Fruit fly (Drosophila melanogaster) whole organism: ENCODE measurements around the gene Mct1.

Source experiments
- CG8478 ChIP-seq: fragments of >200 bp; optimal IDR thresholded peaks from 2 replicates; lab custom pipeline; 2018; ENCODE audit warnings: inconsistent platforms
- Dll ChIP-seq: fragments of >200 bp; optimal IDR thresholded peaks from 2 replicates; lab custom pipeline; 2017
- EcR ChIP-seq, 2 experiments: fragments of >200 bp; optimal IDR thresholded peaks; 2 replicates each; lab custom pipeline; 2017; ENCODE audit warnings: missing biosample characterization in 2 of 2, missing genetic modification characterization in 2 of 2, missing genetic modification reagents in 2 of 2
- pan ChIP-seq: fragments of >200 bp; optimal IDR thresholded peaks from 2 replicates; lab custom pipeline; 2017
- psq ChIP-seq: fragments of >200 bp; optimal IDR thresholded peaks from 2 replicates; lab custom pipeline; 2017
- usp ChIP-seq: fragments of >200 bp; optimal IDR thresholded peaks from 2 replicates; lab custom pipeline; 2017; ENCODE audit warnings: missing biosample characterization, missing genetic modification characterization, mixed read lengths

Gene Mct1

DNA sequence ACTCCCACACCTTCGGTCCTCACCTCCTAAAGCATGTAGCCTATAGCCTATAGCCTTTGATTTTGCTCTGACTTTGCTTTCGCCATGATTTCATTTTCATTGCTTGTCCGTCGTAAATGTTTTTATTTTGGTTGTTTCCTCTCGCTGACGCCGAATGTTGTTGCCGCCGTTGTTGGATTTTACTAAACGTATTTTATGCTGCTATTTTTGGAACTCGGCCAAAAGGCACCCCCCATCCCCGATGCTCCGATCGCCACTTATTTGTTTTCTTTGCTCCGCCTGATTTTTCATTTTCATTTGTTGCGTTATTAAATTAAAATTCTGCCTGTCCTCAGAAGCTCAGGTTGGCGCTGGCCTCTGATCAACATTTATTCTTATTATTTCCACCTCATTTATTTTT, 30.3 kb downstream of the Mct1 start:
- TF ChIP-seq usp (no peak), psq (no peak), CG8478 (lab: Kevin White, UChicago) (no peak), Dll (lab: Kevin White, UChicago) (no peak), pan (lab: Kevin White, UChicago) (no peak), EcR (GFP tag; optimal IDR thresholded peaks at IDR 0.05; lab: Kevin White, UChicago) (no peak)

DNA sequence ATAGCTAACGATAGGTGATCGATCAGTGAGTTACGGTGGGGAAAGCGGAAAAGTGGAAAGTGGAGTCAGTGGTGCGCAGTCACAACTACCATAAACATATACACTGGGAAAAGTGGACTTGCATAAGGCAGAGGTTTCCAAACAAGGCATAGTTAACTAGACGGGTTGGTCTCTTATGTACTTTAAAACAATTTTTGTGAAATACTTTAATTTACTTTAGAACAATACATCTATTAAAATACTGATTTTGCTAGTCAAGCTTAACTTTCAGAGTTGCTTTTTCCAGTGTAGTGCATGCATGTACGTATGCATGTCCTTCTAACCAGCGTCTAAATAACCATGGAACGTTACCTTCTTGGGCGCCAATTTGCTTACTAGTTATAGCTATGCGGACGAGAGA, 30.9 kb downstream of the Mct1 start:
- TF ChIP-seq pan (lab: Kevin White, UChicago) (no peak), CG8478 (lab: Kevin White, UChicago) (no peak), Dll (lab: Kevin White, UChicago) (no peak), usp (no peak), EcR (GFP tag; optimal IDR thresholded peaks at IDR 0.05; lab: Kevin White, UChicago) (no peak), psq (no peak)

DNA sequence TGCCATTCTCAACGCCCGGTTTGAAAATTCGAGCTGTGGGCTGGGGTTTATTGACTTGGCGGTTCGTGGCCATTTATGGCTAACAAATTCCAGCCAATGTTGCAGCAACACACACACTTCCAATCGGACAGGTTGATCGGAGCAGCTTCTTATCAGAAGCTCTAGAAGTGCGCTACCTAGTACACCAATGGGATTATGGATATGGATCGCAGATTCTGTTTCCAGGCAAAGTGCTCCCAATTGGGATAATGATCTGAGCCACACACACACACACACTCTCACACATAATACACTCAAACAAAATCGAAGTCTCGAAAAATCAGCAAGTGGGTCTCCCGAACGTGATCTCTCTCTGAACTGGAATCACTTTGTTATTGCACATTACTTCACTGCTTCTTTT, 32.6 kb downstream of the Mct1 start:
- TF ChIP-seq psq (no peak), pan (lab: Kevin White, UChicago) (no peak), EcR (GFP tag; optimal IDR thresholded peaks at IDR 0.05; lab: Kevin White, UChicago) (no peak), usp (no peak), CG8478 (lab: Kevin White, UChicago) (no peak), Dll (lab: Kevin White, UChicago) (no peak)

DNA sequence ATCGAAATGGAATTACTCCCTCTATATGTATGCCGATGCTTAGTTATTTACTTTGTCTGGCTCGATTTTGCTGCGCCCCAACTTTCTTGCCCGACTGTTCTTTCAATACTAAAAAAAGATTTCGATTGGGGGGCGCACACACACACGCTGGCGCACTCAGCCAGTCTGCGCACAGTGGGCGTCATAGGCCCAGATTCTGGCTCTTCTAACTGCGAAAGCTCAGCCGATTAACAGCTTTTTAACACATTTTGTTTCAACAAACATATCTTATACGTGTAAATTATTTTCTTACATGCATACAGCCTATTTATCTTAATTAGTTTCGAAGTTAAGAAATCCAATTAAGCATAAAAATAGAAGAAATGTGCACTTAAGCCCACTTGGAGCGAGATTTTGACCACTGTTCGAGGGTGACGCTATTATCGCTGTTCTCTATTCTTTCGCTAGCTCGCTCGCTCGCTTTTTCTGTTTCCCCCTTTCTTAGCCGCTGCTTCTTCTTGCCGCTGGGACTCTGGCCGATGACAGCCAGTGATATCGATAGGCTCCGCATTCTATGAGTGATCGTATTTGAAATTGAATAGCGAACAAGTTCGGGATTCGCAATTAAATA, 33.3 kb downstream of the Mct1 start, which contains the start of gene Vinc:
Gene Vinc, minus strand, starts transcription at position 387 of the 610 bp plus-strand sequence.
- no peak for TF ChIP-seq CG8478 (lab: Kevin White, UChicago)
- TF ChIP-seq pan (lab: Kevin White, UChicago), result no peak
- TF ChIP-seq EcR (GFP tag; optimal IDR thresholded peaks at IDR 0.05; lab: Kevin White, UChicago), result no peak
- TF ChIP-seq usp, result no peak
- TF ChIP-seq Dll (lab: Kevin White, UChicago), result no peak
- TF ChIP-seq psq, result no peak

DNA sequence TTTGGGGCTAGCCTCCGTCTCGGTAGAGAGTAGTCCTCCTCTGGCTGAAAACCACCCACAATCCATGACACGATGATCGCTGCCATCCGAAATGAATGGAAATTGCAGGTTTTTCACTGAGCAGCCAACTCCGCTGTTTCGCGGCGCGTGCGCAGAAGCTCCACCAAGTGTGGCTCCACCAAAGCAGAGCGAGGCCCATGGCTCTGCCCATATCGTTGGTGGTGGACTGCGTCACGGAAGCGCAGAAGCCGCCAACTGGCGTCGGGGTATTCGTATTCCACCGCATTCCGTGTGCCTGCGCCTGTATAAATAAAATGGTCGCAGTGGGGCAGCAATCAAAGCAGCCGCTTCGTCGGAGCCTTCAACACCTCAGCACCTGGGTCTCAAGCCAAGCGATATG, 34.5 kb downstream of the Mct1 start, which contains the start of gene CG14052:
Gene CG14052, plus strand, starts transcription at position 301 of the 400 bp plus-strand sequence.
- no peak for TF ChIP-seq pan (lab: Kevin White, UChicago)
- no peak for TF ChIP-seq CG8478 (lab: Kevin White, UChicago)
- no peak for TF ChIP-seq psq

DNA sequence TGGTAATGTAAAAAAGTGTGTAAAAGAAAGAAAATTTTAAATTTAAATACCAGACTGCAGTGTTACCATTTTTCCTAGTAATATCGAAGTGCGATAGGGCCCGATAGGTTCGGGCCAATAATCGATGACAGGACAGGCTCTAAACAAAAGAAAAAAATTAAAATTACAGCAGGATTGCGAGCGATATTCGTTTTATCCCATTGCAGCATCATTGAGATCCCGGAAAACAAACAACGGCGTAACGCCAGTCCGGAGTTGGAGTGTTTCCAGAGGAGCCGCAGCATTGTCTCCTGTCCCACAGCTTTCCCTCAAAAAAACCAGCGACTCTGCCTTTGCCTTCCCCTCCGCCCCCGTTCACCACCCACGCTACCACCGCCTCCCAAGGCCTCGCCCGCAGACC, 36.1 kb downstream of the Mct1 start, which contains the start of gene pcx:
Gene pcx, plus strand, starts transcription at position 159 of the 400 bp plus-strand sequence.
- no peak for TF ChIP-seq Dll (lab: Kevin White, UChicago)
- no peak for TF ChIP-seq CG8478 (lab: Kevin White, UChicago)
- no peak for TF ChIP-seq EcR (GFP tag; optimal IDR thresholded peaks at IDR 0.05; lab: Kevin White, UChicago)
- no peak for TF ChIP-seq usp
- no peak for TF ChIP-seq pan (lab: Kevin White, UChicago)
- TF ChIP-seq psq, result no peak

DNA sequence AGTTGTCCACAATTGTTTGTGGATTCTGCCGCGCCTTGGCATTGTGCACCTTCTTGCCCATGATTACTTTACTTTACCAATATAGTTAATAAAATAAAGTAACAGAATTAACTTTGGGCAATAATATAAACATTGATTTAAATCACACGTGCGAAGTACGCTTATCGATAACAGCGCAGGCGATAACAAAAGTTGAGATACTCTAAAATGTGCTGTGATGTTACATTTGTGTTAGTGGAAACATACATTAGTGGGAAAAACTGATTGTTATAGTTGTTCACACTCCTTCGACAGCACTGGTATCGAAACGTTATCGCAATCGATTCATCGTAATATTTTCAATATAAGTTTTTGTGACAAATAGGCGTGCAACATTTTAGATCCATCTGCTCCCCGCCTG, 52.9 kb downstream of the Mct1 start, which contains the start of gene kz:
Gene kz, minus strand, starts transcription at position 194 of the 400 bp plus-strand sequence.
- TF ChIP-seq pan (lab: Kevin White, UChicago) (no peak), psq (no peak), usp (no peak), CG8478 (lab: Kevin White, UChicago) (no peak), Dll (lab: Kevin White, UChicago) (no peak), EcR (GFP tag; optimal IDR thresholded peaks at IDR 0.05; lab: Kevin White, UChicago) (no peak)

DNA sequence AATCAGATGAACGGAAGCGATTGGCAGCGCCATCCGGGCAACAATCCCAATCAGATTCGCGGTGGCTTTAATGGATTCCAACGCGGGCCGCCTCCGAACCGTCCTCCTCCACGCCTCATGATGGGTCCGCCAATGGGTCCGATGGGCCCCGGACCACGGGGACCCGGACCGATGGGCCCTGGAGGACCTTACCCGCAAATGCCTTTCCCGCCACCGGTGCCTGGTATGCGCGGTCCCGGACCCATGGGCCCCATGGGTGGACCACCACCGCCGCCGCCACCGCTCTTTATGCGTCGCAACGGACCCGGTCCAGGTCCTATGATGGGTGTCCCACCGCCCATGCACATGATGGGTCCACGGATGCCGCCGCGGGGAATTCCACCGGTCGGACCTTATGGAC, 53.9 kb downstream of the Mct1 start:
- no peak for TF ChIP-seq usp
- TF ChIP-seq CG8478 (lab: Kevin White, UChicago), result no peak
- no peak for TF ChIP-seq Dll (lab: Kevin White, UChicago)
- no peak for TF ChIP-seq EcR (GFP tag; optimal IDR thresholded peaks at IDR 0.05; lab: Kevin White, UChicago)
- no peak for TF ChIP-seq psq
- TF ChIP-seq pan (lab: Kevin White, UChicago), result no peak

DNA sequence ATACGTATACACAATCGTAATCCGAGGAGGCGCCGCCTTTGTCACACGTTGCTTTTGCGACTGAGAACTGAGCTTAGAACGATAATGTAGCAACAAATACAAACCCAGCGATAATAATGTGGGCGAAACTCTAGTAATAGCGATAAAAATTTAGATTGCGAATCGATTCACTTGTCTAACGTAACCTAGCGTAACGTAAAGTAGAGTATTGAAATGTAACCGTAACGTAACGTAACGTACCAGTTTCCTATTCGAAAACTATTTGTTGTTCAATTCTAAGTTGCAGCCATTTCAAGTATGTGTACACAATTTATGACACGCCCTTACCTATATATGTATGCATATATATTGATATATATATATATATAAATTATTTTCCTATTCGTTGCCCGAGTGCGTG, 55.8 kb downstream of the Mct1 start:
- no peak for TF ChIP-seq Dll (lab: Kevin White, UChicago)
- no peak for TF ChIP-seq psq
- no peak for TF ChIP-seq EcR (GFP tag; optimal IDR thresholded peaks at IDR 0.05; lab: Kevin White, UChicago)
- TF ChIP-seq CG8478 (lab: Kevin White, UChicago), result no peak
- no peak for TF ChIP-seq pan (lab: Kevin White, UChicago)
- no peak for TF ChIP-seq usp

DNA sequence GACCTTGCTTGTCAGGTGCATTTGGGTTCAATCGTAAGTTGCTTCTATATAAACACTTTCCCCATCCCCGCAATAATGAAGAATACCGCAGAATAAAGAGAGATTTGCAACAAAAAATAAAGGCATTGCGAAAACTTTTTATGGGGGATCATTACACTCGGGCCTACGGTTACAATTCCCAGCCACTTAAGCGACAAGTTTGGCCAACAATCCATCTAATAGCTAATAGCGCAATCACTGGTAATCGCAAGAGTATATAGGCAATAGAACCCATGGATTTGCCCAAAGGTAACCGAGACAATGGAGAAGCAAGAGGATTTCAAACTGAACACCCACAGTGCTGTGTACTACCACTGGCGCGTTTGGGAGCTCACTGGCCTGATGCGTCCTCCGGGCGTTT, 56.9 kb downstream of the Mct1 start, which contains the start of gene Or2a:
Gene Or2a, plus strand, starts transcription at position 301 of the 400 bp plus-strand sequence.
- TF ChIP-seq psq (no peak), CG8478 (lab: Kevin White, UChicago) (no peak), EcR (GFP tag; optimal IDR thresholded peaks at IDR 0.05; lab: Kevin White, UChicago) (no peak), Dll (lab: Kevin White, UChicago) (no peak), usp (no peak), pan (lab: Kevin White, UChicago) (no peak)

DNA sequence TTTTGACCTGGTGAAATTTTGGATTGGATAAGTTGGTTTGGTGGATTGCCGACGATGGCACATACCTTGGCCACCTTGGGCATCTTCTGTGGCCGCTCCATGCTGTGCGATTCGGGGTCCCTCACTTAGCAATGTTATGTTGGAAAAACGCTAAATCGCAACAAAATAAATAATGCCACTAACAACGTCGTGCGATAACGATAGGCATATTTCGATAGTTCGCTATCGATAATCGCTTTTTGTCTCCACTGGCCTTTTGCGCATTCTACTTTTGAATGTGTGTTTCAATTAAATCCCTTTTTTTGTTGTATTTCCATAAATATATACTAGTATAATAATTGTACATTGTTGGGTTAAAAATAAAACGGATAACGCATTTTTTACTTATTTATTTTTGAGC, 60.8 kb downstream of the Mct1 start, which contains the start of gene crn:
Gene crn, minus strand, starts transcription at position 221 of the 400 bp plus-strand sequence.
- TF ChIP-seq psq (no peak), pan (lab: Kevin White, UChicago) (no peak), CG8478 (lab: Kevin White, UChicago) (no peak), Dll (lab: Kevin White, UChicago) (no peak), usp (no peak), EcR (GFP tag; optimal IDR thresholded peaks at IDR 0.05; lab: Kevin White, UChicago) (no peak)

DNA sequence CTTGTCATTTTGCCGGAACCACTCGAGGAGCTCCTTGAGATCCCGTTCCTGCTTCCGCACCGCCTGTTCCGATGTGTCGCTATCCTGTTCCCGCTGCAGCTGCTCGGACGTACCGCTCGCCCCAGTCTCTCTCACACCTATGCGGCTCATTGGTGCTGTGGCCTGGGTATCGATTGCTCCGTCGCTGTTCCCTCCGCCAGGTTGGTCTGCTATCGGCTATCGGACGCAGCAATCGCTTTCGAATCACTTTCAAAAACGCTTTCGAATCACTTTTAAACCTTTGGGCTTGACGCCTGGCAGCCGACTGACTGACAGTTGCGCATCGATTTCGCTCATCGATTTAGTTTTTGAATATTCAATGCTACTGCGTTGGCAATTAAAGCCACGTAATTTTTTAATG, 62.7 kb downstream of the Mct1 start, which contains the start of gene CG3191:
Gene CG3191, minus strand, starts transcription at position 306 of the 400 bp plus-strand sequence.
- no peak for TF ChIP-seq CG8478 (lab: Kevin White, UChicago)
- TF ChIP-seq EcR (GFP tag; optimal IDR thresholded peaks at IDR 0.05; lab: Kevin White, UChicago), result no peak
- no peak for TF ChIP-seq pan (lab: Kevin White, UChicago)
- no peak for TF ChIP-seq psq
- TF ChIP-seq Dll (lab: Kevin White, UChicago), result no peak
- TF ChIP-seq usp, result no peak
